Fruit fly (Drosophila melanogaster) Kc167 (cell line): ENCODE data around the gene SerRS.

ENCODE experiments used
- Myc ChIP-seq: fragments of >200 bp; optimal IDR thresholded peaks from 2 replicates; lab custom pipeline; 2017; ENCODE audit warnings: missing external identifiers
- Sin3A ChIP-seq: fragments of >200 bp; optimal IDR thresholded peaks from 2 replicates; lab custom pipeline; 2018; ENCODE audit warnings: missing external identifiers
- h ChIP-seq: fragments of >200 bp; optimal IDR thresholded peaks from 3 replicates; lab custom pipeline; 2018; ENCODE audit warnings: missing external identifiers
- insv ChIP-seq: fragments of >200 bp; optimal IDR thresholded peaks from 3 replicates; lab custom pipeline; 2018; ENCODE audit warnings: missing external identifiers
- psq ChIP-seq: fragments of >200 bp; optimal IDR thresholded peaks from 2 replicates; lab custom pipeline; 2017; ENCODE audit warnings: missing external identifiers
- ttk ChIP-seq: sonication (Bioruptor generic); optimal IDR thresholded peaks from 2 replicates; lab custom pipeline; 2017; ENCODE audit warnings: missing external identifiers

SerRS gene

DNA sequence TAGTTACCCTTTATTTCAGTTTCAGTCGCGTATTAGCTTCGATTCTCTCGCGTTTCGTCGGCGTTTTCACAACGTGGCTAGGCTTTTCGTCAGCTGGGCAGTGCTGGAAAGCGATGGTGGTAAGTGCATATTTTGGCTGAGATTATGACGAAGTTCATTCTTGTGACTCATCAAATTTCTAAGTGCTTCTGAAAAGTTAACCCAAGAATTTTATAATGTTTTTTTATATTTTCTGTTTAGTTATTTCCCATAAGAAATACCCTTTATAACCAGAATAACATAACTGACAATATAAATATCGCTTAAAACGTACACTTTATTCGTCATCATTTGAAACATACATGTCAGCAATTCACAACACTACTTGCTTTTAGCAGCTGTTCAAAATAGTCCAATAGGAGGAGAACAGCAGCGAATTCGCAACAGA lies at the start of gene SerRS, which contains the start of gene CG17260:
TSS of gene SerRS (minus strand) at position 251 of the 427 bp plus-strand sequence.
TSS of gene CG17260 (plus strand) at position 78 of the 427 bp plus-strand sequence.
- TF ChIP-seq insv (lab: Kevin White, UChicago), result no peak
- no peak for TF ChIP-seq Sin3A (lab: Kevin White, UChicago)
- no peak for TF ChIP-seq ttk (lab: Kevin White, UChicago)
- no peak for TF ChIP-seq psq (lab: Kevin White, UChicago)
- no peak for TF ChIP-seq Myc (lab: Kevin White, UChicago)
- TF ChIP-seq h, result no peak

DNA sequence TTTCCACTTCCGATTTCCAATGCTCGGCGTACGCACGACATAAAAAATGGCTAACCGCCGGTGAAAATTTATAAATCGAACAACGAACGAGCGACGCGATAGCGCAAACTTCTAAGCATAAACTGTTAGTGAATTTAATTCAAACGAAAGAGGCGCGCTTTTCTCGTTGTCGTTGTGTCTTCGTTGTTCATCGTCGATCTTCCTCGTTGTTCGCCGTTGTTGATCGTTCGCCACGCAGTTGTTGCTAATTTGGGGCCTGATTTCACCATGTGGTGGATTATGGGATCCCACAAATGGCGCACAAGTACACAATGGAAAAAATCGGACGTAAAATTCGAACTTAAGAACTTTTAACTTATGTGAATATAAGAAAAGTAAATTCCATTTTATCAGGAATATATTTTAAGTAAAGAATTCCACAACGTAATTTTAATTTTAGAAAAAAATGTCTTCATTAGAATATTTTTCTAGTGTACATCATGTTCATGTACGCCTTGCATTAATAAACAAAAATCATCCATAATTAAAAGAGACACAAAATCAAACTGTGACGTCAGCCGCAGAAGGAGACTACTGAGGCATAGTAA lies 49.2 kb upstream of the SerRS start:
- TF ChIP-seq Sin3A (lab: Kevin White, UChicago) (no peak), psq (lab: Kevin White, UChicago) (no peak), h (no peak), ttk (lab: Kevin White, UChicago) (no peak), insv (lab: Kevin White, UChicago) (no peak), Myc (lab: Kevin White, UChicago) (no peak)

DNA sequence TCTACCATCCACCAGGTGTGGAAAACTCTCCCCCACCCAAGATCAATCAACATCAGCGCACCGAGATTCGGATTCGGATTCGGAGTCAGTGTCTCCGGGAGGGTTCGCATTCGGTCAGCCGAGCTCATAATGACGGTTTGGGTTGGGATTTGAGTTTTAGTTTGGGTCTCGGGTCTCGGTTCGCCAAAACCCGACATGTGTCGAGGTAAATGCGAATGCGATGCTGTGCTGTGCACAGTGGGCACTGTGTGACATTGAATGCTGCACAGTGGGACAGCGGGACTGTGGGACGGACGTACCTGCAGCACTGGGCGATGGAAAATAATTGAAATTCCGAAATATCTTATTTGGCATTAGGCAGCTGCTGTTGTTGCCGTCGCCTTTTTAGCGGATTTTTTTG lies 46.3 kb upstream of the SerRS start:
- TF ChIP-seq Sin3A (lab: Kevin White, UChicago), result no peak
- TF ChIP-seq Myc (lab: Kevin White, UChicago), result no peak
- no peak for TF ChIP-seq ttk (lab: Kevin White, UChicago)
- no peak for TF ChIP-seq insv (lab: Kevin White, UChicago)
- TF ChIP-seq h, result no peak
- TF ChIP-seq psq (lab: Kevin White, UChicago), result no peak

DNA sequence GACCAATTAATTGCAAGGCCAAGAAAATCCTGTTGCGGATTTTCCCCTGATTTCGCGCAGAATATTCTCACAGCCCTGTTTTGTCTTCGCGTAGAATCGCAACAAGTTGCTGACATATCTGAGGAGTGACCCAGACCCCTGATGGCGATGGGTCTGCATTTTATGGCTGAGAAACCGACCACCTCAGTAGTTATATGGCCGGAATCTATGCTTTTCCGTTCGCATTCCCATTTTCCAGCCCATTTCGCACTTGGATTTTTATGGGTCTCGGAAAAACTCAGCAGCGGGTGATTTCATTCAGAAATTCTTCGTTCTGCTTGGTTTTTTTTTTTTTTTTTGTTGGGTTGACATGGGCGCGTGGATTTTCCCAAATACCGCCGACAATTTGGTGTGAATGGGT lies 45.7 kb upstream of the SerRS start:
- TF ChIP-seq psq (lab: Kevin White, UChicago) (no peak), insv (lab: Kevin White, UChicago) (no peak), Myc (lab: Kevin White, UChicago) (no peak), h (no peak), Sin3A (lab: Kevin White, UChicago) (no peak), ttk (lab: Kevin White, UChicago) (no peak)

DNA sequence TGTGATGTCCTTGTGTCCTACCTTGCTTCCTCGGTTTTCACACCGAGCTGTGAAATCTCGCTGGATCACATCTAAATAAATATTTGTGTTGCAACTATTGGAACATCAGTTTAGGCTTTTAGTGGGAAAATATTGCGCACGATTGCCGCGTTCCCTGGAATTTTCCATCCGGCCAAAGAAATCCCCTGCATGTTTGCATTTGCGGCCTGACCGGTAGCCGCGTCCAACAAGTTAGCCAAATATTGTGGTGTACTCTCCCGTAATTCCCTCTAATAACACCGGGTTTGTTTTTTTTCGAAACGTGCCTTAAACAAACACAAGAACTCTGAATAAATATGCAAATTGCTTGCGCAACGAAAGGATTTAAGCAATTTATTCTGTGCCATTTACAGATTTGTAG lies 41.5 kb upstream of the SerRS start:
- TF ChIP-seq ttk (lab: Kevin White, UChicago) (no peak), insv (lab: Kevin White, UChicago) (no peak), Myc (lab: Kevin White, UChicago) (no peak)

DNA sequence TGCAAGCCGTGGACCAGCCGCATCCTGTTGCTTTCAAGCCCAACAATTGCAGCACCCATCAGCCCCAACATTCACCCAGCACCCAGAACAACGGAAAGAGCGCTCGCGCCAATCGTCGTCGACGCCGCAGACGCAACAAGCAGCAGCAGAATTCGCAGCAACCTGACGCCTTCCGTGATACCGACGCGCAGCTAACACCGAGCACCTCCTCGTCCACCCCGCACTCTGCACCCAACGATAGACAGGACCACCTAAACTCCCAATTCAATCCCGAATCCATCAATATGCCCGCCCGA lies 22.4 kb upstream of the SerRS start:
- TF ChIP-seq psq (lab: Kevin White, UChicago), result no peak
- no peak for TF ChIP-seq ttk (lab: Kevin White, UChicago)
- no peak for TF ChIP-seq h
- no peak for TF ChIP-seq insv (lab: Kevin White, UChicago)
- no peak for TF ChIP-seq Sin3A (lab: Kevin White, UChicago)
- no peak for TF ChIP-seq Myc (lab: Kevin White, UChicago)

DNA sequence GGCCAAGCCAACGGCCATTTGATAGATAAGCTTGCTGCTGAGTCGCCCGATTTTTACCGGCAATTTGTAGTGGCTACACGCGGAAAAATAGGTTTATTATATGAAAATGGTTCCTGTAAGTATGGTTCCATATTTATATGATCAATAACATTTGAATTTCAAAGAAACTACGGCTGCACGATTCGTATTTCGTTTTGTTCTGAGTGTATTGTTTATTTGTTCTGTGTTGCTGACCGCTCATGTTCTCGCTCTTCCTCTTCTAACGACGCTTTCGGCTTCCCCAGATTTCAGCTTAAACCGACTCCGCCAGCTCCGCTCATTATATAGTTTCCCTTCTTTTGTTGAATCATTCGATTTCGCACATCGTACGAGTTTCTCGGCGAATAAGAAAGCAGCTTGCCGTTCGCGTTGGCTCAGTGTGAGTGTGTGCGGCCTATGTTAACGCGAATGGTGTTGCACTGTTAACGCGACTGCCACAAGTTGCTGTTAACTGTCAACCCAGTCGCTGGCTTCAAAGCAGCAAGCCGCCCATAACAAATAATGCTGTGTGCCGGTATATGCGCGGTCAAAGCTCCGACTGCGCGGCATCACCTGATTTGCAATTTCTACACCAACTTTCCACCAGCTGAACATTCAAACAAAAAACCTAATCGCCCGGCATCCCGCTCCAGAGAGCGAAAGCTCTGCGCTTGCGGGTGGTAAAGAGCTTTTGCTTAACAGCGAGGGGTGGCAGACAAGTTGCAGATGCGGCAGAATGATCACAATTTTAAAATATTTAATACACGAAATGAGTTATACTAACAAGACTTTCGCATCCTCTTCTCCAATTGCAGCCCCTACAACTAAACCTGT lies 21.8 kb upstream of the SerRS start:
- TF ChIP-seq ttk (lab: Kevin White, UChicago), result no peak
- TF ChIP-seq Myc (lab: Kevin White, UChicago), result no peak
- no peak for TF ChIP-seq h
- TF ChIP-seq Sin3A (lab: Kevin White, UChicago), result no peak
- TF ChIP-seq insv (lab: Kevin White, UChicago), result no peak
- no peak for TF ChIP-seq psq (lab: Kevin White, UChicago)

DNA sequence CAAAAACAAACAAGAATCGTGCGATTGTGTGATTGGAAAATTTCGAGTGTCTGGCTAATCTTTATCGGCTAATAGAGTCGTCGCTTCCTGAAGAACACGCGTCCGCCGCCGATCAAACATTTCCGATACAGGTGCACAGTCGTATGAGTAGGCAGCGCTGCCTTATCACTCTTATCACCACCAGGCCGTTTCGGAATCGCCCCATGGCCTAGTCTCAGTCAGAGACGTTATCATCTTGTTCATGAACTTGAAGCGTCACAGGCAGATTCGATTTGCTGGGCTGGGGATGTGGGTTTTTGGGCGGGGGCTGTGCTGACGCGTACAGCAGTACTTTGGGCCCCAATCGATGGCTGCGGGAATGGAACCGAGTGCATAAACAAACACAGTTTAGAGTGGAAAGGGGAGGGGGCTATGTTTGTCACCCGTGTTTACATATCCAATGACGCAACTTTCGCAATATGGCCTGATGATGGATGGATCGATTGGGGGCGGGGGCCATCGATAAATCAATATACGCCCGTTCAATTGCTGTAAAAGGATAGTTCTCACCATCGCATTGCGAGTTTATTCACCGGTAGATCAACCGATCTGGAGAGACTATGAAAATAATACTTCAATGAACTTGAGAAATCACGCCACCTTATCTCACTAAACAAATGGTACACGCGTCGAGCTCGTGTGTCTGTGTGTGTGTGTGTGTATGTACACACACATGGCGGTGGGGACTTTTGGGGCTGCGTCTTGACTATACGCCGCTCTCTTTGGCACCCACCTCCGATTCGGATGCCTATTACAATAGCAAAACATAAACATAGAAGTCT lies 21.0 kb upstream of the SerRS start:
- no peak for TF ChIP-seq insv (lab: Kevin White, UChicago)
- TF ChIP-seq Sin3A (lab: Kevin White, UChicago), result no peak
- no peak for TF ChIP-seq psq (lab: Kevin White, UChicago)
- TF ChIP-seq h, result no peak
- TF ChIP-seq ttk (lab: Kevin White, UChicago), result no peak
- TF ChIP-seq Myc (lab: Kevin White, UChicago), result no peak

DNA sequence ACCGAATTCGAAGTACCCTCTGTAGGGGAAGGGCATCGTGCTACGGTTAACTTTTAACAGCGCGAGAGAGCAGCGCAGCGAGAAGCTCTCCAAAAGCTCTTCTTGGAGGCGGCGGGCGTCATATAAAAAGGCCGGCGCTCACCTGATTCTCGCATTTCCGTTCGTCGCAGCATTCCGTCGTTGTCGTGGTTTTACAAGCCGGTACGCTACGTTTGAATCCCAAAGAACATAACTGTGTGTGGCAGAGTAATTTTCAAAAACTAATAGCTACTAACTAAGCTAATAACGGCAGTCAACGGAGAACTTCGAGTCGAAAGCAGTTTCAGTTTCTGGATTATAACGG lies 19.2 kb upstream of the SerRS start, which contains the start of gene FASN1:
TSS of gene FASN1 (plus strand) at position 151 of the 343 bp plus-strand sequence.
- TF ChIP-seq h (no peak), insv (lab: Kevin White, UChicago) (no peak), ttk (lab: Kevin White, UChicago) (no peak), Sin3A (lab: Kevin White, UChicago) (no peak), psq (lab: Kevin White, UChicago) (no peak), Myc (lab: Kevin White, UChicago) (no peak)

DNA sequence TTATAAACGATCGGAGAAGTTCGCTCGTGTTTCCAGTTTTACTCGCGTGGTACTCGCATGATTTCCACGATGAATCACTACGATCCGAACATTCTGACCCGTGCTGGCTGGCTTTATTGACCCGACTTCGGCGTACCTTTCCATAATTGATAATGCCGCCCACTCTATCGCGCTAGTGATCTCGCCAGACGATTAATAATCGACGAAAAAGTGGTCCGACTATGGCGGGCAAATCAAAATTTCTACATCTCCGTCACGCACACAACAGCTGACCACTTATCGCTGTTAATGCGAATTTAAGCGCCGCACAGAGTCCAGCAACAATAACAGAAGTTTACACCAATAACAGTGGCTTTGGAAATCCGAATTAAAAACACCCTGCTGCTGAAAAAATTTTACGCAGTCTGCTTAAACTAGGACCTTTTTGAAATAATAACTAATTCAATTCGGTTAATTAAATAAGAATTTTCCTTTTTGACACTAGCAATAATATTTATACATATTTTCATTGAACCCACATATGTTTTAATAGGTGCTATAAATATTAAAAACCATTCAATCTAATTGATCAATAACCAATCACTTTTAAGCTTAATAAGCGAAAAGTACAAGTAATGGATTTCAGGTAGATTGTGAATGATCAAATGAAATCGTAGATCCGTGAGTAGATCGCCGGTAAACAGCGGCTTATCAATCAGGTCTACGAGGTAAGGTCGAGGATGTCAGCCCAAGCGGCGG lies 18.7 kb upstream of the SerRS start:
- TF ChIP-seq Sin3A (lab: Kevin White, UChicago) (no peak), insv (lab: Kevin White, UChicago) (no peak), Myc (lab: Kevin White, UChicago) (no peak), psq (lab: Kevin White, UChicago) (no peak), ttk (lab: Kevin White, UChicago) (no peak), h (no peak)
